Worm (Caenorhabditis elegans): ENCODE results near the gene col-162.
A peak's percentile ranks its signal among the peaks of the same experiment; 100 is the strongest.

Gene col-162

ce11 chrV:13441661-13442060 lies at the start of gene col-162:
TSS of gene col-162 (plus strand) at chrV:13441961.
- no peak for TF ChIP-seq W03F9.2 (tag; optimal IDR thresholded peaks at IDR 0.05)
- TF ChIP-seq dao-5 (tag; optimal IDR thresholded peaks at IDR 0.05): no peak
- no peak for TF ChIP-seq him-1 (tag; optimal IDR thresholded peaks at IDR 0.05)

ce11 chrV:13393333-13393803 lies 48.4 kb upstream of the col-162 start:
- no peak for TF ChIP-seq dao-5 (tag; optimal IDR thresholded peaks at IDR 0.05)
- no peak for TF ChIP-seq him-1 (tag; optimal IDR thresholded peaks at IDR 0.05)
- TF ChIP-seq W03F9.2 (tag; optimal IDR thresholded peaks at IDR 0.05): no peak

- TF ChIP-seq W03F9.2 (tag; optimal IDR thresholded peaks at IDR 0.05) (no peak), him-1 (tag; optimal IDR thresholded peaks at IDR 0.05) (no peak), dao-5 (tag; optimal IDR thresholded peaks at IDR 0.05) (no peak)
Observed at ce11 chrV:13394968-13395367, 46.8 kb upstream of the col-162 start.

- TF ChIP-seq dao-5 (tag; optimal IDR thresholded peaks at IDR 0.05) (no peak), him-1 (tag; optimal IDR thresholded peaks at IDR 0.05) (peak; percentile 70), W03F9.2 (tag; optimal IDR thresholded peaks at IDR 0.05) (no peak)
Observed at ce11 chrV:13396426-13396825, 45.3 kb upstream of the col-162 start.

ce11 chrV:13401669-13402068 lies 40.1 kb upstream of the col-162 start:
- TF ChIP-seq W03F9.2 (tag; optimal IDR thresholded peaks at IDR 0.05): no peak
- TF ChIP-seq dao-5 (tag; optimal IDR thresholded peaks at IDR 0.05): no peak
- TF ChIP-seq him-1 (tag; optimal IDR thresholded peaks at IDR 0.05): no peak

- TF ChIP-seq W03F9.2 (tag; optimal IDR thresholded peaks at IDR 0.05) (no peak), him-1 (tag; optimal IDR thresholded peaks at IDR 0.05) (no peak), dao-5 (tag; optimal IDR thresholded peaks at IDR 0.05) (no peak)
Observed at ce11 chrV:13402524-13402923, 39.2 kb upstream of the col-162 start.

- TF ChIP-seq dao-5 (tag; optimal IDR thresholded peaks at IDR 0.05) (no peak), him-1 (tag; optimal IDR thresholded peaks at IDR 0.05) (no peak), W03F9.2 (tag; optimal IDR thresholded peaks at IDR 0.05) (no peak)
Observed at ce11 chrV:13406032-13406431, 35.7 kb upstream of the col-162 start, which contains the start of gene cutl-1. TSS of gene cutl-1 (minus strand) at chrV:13406114.

ce11 chrV:13406511-13406910 lies 35.2 kb upstream of the col-162 start, which contains the start of gene F53F1.2:
TSS of gene F53F1.2 (plus strand) at chrV:13406816.
- no peak for TF ChIP-seq him-1 (tag; optimal IDR thresholded peaks at IDR 0.05)
- no peak for TF ChIP-seq dao-5 (tag; optimal IDR thresholded peaks at IDR 0.05)
- no peak for TF ChIP-seq W03F9.2 (tag; optimal IDR thresholded peaks at IDR 0.05)

ce11 chrV:13407913-13408312 lies 33.8 kb upstream of the col-162 start, which contains the start of gene F53F1.3:
TSS of gene F53F1.3 (plus strand) at chrV:13408242.
- no peak for TF ChIP-seq him-1 (tag; optimal IDR thresholded peaks at IDR 0.05)
- no peak for TF ChIP-seq W03F9.2 (tag; optimal IDR thresholded peaks at IDR 0.05)
- TF ChIP-seq dao-5 (tag; optimal IDR thresholded peaks at IDR 0.05): no peak

- TF ChIP-seq dao-5 (tag; optimal IDR thresholded peaks at IDR 0.05) (no peak), W03F9.2 (tag; optimal IDR thresholded peaks at IDR 0.05) (no peak), him-1 (tag; optimal IDR thresholded peaks at IDR 0.05) (no peak)
Observed at ce11 chrV:13408440-13408839, 33.3 kb upstream of the col-162 start.

ce11 chrV:13409089-13409488 lies 32.7 kb upstream of the col-162 start:
- TF ChIP-seq him-1 (tag; optimal IDR thresholded peaks at IDR 0.05) (no peak), W03F9.2 (tag; optimal IDR thresholded peaks at IDR 0.05) (no peak), dao-5 (tag; optimal IDR thresholded peaks at IDR 0.05) (no peak)

- TF ChIP-seq him-1 (tag; optimal IDR thresholded peaks at IDR 0.05) (no peak), dao-5 (tag; optimal IDR thresholded peaks at IDR 0.05) (no peak), W03F9.2 (tag; optimal IDR thresholded peaks at IDR 0.05) (no peak)
Observed at ce11 chrV:13410688-13411087, 31.1 kb upstream of the col-162 start, which contains the start of gene F53F1.4. TSS of gene F53F1.4 (plus strand) at chrV:13411077.

ce11 chrV:13411225-13411991 lies 30.4 kb upstream of the col-162 start:
- no peak for TF ChIP-seq dao-5 (tag; optimal IDR thresholded peaks at IDR 0.05)
- no peak for TF ChIP-seq him-1 (tag; optimal IDR thresholded peaks at IDR 0.05)
- no peak for TF ChIP-seq W03F9.2 (tag; optimal IDR thresholded peaks at IDR 0.05)

ce11 chrV:13411992-13412298 lies 29.8 kb upstream of the col-162 start:
- no peak for TF ChIP-seq him-1 (tag; optimal IDR thresholded peaks at IDR 0.05)
- TF ChIP-seq dao-5 (tag; optimal IDR thresholded peaks at IDR 0.05): no peak
- no peak for TF ChIP-seq W03F9.2 (tag; optimal IDR thresholded peaks at IDR 0.05)

ce11 chrV:13413301-13413700 lies 28.5 kb upstream of the col-162 start:
- no peak for TF ChIP-seq W03F9.2 (tag; optimal IDR thresholded peaks at IDR 0.05)
- TF ChIP-seq him-1 (tag; optimal IDR thresholded peaks at IDR 0.05): no peak
- no peak for TF ChIP-seq dao-5 (tag; optimal IDR thresholded peaks at IDR 0.05)
